Worm (Caenorhabditis elegans) whole organism, late embryonic: ENCODE data around the gene Y73B6BL.29.

Experiments
- F13H6.1 ChIP-seq: sonication (generic microtip); optimal IDR thresholded peaks from 2 replicates; lab custom pipeline; 2016; ENCODE audit warnings: missing genetic modification characterization, missing compliant biosample characterization
- K09A11.1 ChIP-seq: sonication (generic microtip); optimal IDR thresholded peaks from 2 replicates; lab custom pipeline; 2017; ENCODE audit warnings: antibody characterized with exemption, mild to moderate bottlenecking, missing genetic modification characterization, missing compliant biosample characterization; ENCODE audit not compliant: insufficient read depth
- T23F11.4 ChIP-seq: fragments of 200-800 bp; sonication (Bioruptor generic); optimal IDR thresholded peaks from 2 replicates; lab custom pipeline; 2018; ENCODE audit warnings: mild to moderate bottlenecking, missing genetic modification characterization, missing compliant biosample characterization
- Y22D7AL.16 ChIP-seq: sonication (generic microtip); optimal IDR thresholded peaks from 2 replicates; lab custom pipeline; 2016; ENCODE audit warnings: missing genetic modification characterization, missing compliant biosample characterization
- ahr-1 ChIP-seq: sonication (generic microtip); optimal IDR thresholded peaks from 2 replicates; lab custom pipeline; 2016; ENCODE audit warnings: missing genetic modification characterization, missing compliant biosample characterization
- ama-1 ChIP-seq: fragments of 150-350 bp; optimal IDR thresholded peaks from 2 replicates; lab custom pipeline; 2014
- ceh-2 ChIP-seq: sonication (generic microtip); optimal IDR thresholded peaks from 2 replicates; lab custom pipeline; 2016; ENCODE audit warnings: missing genotype, missing genetic modification characterization, missing compliant biosample characterization
- ceh-22 ChIP-seq: sonication (generic microtip); optimal IDR thresholded peaks from 2 replicates; lab custom pipeline; 2017; ENCODE audit warnings: missing biosample characterization, missing genetic modification characterization
- ceh-30 ChIP-seq: fragments of 150-350 bp; optimal IDR thresholded peaks from 2 replicates; lab custom pipeline; 2014; ENCODE audit warnings: missing biosample characterization, missing genetic modification characterization
- ceh-31 ChIP-seq: sonication (generic microtip); optimal IDR thresholded peaks from 2 replicates; lab custom pipeline; 2016; ENCODE audit warnings: missing genetic modification characterization, missing compliant biosample characterization
- ceh-6 ChIP-seq: fragments of 200-800 bp; sonication (Bioruptor generic); optimal IDR thresholded peaks from 2 replicates; lab custom pipeline; 2018; ENCODE audit warnings: mild to moderate bottlenecking, missing genetic modification characterization, missing compliant biosample characterization
- dmd-4 ChIP-seq: sonication (generic microtip); optimal IDR thresholded peaks from 2 replicates; lab custom pipeline; 2016; ENCODE audit warnings: borderline replicate concordance, missing genetic modification characterization, missing compliant biosample characterization
- dve-1 ChIP-seq: sonication (generic microtip); optimal IDR thresholded peaks from 2 replicates; lab custom pipeline; 2017; ENCODE audit warnings: antibody characterized with exemption, mild to moderate bottlenecking, missing genetic modification characterization, missing compliant biosample characterization
- elt-2 ChIP-seq: sonication (generic microtip); optimal IDR thresholded peaks from 2 replicates; lab custom pipeline; 2016; ENCODE audit warnings: missing genetic modification reagents, missing genetic modification characterization, missing compliant biosample characterization
- elt-4 ChIP-seq: sonication (generic microtip); optimal IDR thresholded peaks from 2 replicates; lab custom pipeline; 2016; ENCODE audit warnings: missing genetic modification characterization, missing compliant biosample characterization
- ets-4 ChIP-seq: sonication (generic microtip); optimal IDR thresholded peaks from 2 replicates; lab custom pipeline; 2016; ENCODE audit warnings: missing genetic modification characterization, missing compliant biosample characterization
- fax-1 ChIP-seq: sonication (generic microtip); optimal IDR thresholded peaks from 2 replicates; lab custom pipeline; 2016; ENCODE audit warnings: missing genotype, missing genetic modification characterization, missing compliant biosample characterization
- fkh-10 ChIP-seq: fragments of 150-350 bp; optimal IDR thresholded peaks from 2 replicates; lab custom pipeline; 2014; ENCODE audit warnings: missing biosample characterization, missing genetic modification reagents, missing genetic modification characterization
- fkh-6 ChIP-seq: sonication (generic microtip); optimal IDR thresholded peaks from 2 replicates; lab custom pipeline; 2016; ENCODE audit warnings: missing genetic modification characterization, missing compliant biosample characterization
- hlh-13 ChIP-seq: fragments of 200-800 bp; sonication (Bioruptor generic); optimal IDR thresholded peaks from 2 replicates; lab custom pipeline; 2018; ENCODE audit warnings: mild to moderate bottlenecking, missing genetic modification characterization, missing compliant biosample characterization
- hlh-15 ChIP-seq: sonication (generic microtip); optimal IDR thresholded peaks from 2 replicates; lab custom pipeline; 2016; ENCODE audit warnings: missing genetic modification characterization, missing compliant biosample characterization
- hlh-6 ChIP-seq: sonication (generic microtip); optimal IDR thresholded peaks from 2 replicates; lab custom pipeline; 2016; ENCODE audit warnings: missing genotype, missing genetic modification characterization, missing compliant biosample characterization
- mec-3 ChIP-seq: sonication (generic microtip); optimal IDR thresholded peaks from 2 replicates; lab custom pipeline; 2016; ENCODE audit warnings: borderline replicate concordance, missing genetic modification characterization, missing compliant biosample characterization
- nhr-232 ChIP-seq: sonication (generic microtip); optimal IDR thresholded peaks from 2 replicates; lab custom pipeline; 2016; ENCODE audit warnings: missing genetic modification characterization, missing compliant biosample characterization
- npax-4 ChIP-seq: sonication (generic microtip); optimal IDR thresholded peaks from 2 replicates; lab custom pipeline; 2016; ENCODE audit warnings: missing genetic modification characterization, missing compliant biosample characterization
- pag-3 ChIP-seq: sonication (generic microtip); optimal IDR thresholded peaks from 2 replicates; lab custom pipeline; 2016; ENCODE audit warnings: missing compliant biosample characterization, missing genetic modification characterization, borderline replicate concordance
- pat-9 ChIP-seq: fragments of 200-800 bp; sonication (Bioruptor generic); optimal IDR thresholded peaks from 2 replicates; lab custom pipeline; 2018; ENCODE audit warnings: mild to moderate bottlenecking, missing genetic modification characterization, moderate library complexity, missing compliant biosample characterization
- pax-1 ChIP-seq: fragments of 150-350 bp; optimal IDR thresholded peaks from 2 replicates; lab custom pipeline; 2014; ENCODE audit warnings: missing biosample characterization, missing genetic modification characterization
- rnt-1 ChIP-seq: sonication (generic microtip); optimal IDR thresholded peaks from 2 replicates; lab custom pipeline; 2016; ENCODE audit warnings: missing genetic modification characterization, missing compliant biosample characterization
- sdc-2 ChIP-seq: sonication (generic microtip); optimal IDR thresholded peaks from 2 replicates; lab custom pipeline; 2016; ENCODE audit warnings: missing genotype, missing genetic modification characterization, missing compliant biosample characterization
- unc-42 ChIP-seq: sonication (generic microtip); optimal IDR thresholded peaks from 2 replicates; lab custom pipeline; 2016; ENCODE audit warnings: missing genotype, missing genetic modification characterization, missing compliant biosample characterization
- zip-5 ChIP-seq: sonication (generic microtip); optimal IDR thresholded peaks from 2 replicates; lab custom pipeline; 2016; ENCODE audit warnings: missing genetic modification characterization, missing compliant biosample characterization
- ztf-16 ChIP-seq: sonication (generic microtip); optimal IDR thresholded peaks from 2 replicates; lab custom pipeline; 2017; ENCODE audit warnings: missing genetic modification characterization, missing compliant biosample characterization

Gene Y73B6BL.29

DNA sequence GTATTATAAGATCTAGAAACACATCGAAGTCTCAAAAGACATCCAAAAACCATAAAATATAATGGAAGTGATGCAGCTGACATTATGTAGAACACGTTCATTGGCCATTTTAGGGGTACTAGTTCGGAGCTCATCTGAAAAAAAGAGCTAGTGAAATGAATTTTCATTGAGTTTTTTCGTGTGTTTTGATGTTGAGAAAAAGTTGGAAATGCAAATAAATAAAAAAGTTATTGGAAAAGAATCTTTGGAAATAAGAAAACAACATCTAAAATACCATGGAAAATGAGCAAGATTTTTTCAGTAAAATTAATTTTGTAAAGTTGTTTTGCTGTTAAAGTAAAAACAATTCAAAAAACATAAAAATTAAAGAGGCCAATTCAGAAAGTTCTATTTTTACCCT lies 31.0 kb upstream of the Y73B6BL.29 start, which contains the start of gene srv-24:
srv-24 (minus strand) TSS at position 101 of the 400 bp plus-strand sequence.
- TF ChIP-seq npax-4 (tag; lab: Kevin White, UChicago), result no peak
- TF ChIP-seq ceh-6 (GFP tag; lab: Kevin White, UChicago), result no peak
- TF ChIP-seq ets-4, result no peak
- TF ChIP-seq ahr-1, result no peak
- TF ChIP-seq K09A11.1, result no peak
- no peak for TF ChIP-seq Y22D7AL.16 (tag; lab: Kevin White, UChicago)
- no peak for TF ChIP-seq ztf-16 (tag; lab: Kevin White, UChicago)
- no peak for TF ChIP-seq ceh-22 (tag; lab: Kevin White, UChicago)

DNA sequence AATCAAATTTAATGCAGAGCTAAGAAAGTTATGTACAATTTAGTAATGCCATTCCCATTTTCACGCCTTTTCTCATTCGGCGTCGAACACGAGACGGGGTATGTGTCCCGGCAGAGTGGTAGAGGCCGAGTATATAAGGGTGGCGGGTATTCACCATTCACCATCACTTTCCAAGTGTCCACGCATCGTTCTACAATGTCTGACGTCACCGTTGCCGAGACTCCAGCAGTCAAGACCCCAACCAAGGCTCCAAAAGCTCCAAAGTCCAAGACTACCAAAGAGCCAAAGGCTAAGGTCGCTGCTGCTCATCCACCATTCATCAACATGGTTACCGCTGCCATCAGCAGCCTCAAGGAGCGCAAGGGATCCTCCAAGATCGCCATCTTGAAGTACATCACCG lies 27.6 kb upstream of the Y73B6BL.29 start, which contains the start of gene hil-2:
hil-2 (plus strand) TSS at position 160 of the 400 bp plus-strand sequence.
- TF ChIP-seq hlh-15 (tag; lab: Kevin White, UChicago), result no peak
- TF ChIP-seq ama-1, result peak; percentile 34
- TF ChIP-seq hlh-13 (GFP tag; lab: Kevin White, UChicago), result no peak
- peak; percentile 26 for TF ChIP-seq elt-2 (tag; lab: Kevin White, UChicago)
- no peak for TF ChIP-seq ztf-16 (tag; lab: Kevin White, UChicago)
- no peak for TF ChIP-seq F13H6.1 (tag; lab: Kevin White, UChicago)
- peak; percentile 53 for TF ChIP-seq ceh-31 (tag; lab: Kevin White, UChicago)
- no peak for TF ChIP-seq fkh-6

DNA sequence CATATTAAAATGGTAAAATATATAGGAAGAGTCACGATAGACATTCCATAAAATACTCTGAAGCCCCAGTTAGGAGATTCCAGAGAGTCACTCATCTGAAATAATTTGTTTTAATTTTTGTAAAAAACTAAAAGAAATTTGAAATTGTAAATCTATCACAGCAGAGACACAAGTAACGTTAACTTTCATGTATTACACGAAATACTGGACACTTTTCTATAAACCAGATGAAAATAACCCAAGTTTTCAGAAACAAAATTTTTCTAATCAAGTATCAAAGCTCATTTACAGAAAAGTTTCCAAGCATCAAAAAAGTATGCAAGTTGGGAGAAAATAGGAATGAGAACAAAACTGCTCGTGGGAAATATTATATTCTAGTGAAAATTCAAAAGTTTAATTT lies 23.5 kb upstream of the Y73B6BL.29 start, which contains the start of gene srv-27:
srv-27 (minus strand) TSS at position 101 of the 400 bp plus-strand sequence.
- TF ChIP-seq ets-4, result no peak
- TF ChIP-seq unc-42 (tag; lab: Kevin White, UChicago), result no peak
- no peak for TF ChIP-seq pax-1 (tag; lab: Kevin White, UChicago)
- TF ChIP-seq zip-5, result no peak
- TF ChIP-seq fkh-10, result no peak
- no peak for TF ChIP-seq pat-9 (tag; lab: Kevin White, UChicago)
- no peak for TF ChIP-seq pag-3
- no peak for TF ChIP-seq nhr-232 (tag; lab: Kevin White, UChicago)
- TF ChIP-seq, all 69 proteins: peak for 0

DNA sequence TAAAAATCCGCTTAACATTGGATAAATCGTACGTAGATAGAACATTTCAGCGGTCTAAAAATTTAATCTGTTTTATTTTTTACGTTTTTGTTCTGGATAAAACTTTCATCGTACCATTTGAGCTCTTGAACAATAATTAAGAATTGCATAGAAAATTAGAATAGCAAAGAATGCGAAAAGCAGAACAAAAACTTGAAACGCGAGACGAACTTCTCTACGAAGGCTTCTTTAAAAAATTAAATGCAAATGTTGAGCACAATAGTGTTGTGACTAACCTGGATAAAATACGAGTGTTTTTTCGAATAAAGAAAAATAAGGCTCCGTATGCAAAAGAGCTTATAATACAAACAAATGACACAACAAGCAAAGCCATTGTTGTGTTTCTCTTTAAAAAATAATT lies 22.2 kb upstream of the Y73B6BL.29 start:
- no peak for TF ChIP-seq dmd-4

DNA sequence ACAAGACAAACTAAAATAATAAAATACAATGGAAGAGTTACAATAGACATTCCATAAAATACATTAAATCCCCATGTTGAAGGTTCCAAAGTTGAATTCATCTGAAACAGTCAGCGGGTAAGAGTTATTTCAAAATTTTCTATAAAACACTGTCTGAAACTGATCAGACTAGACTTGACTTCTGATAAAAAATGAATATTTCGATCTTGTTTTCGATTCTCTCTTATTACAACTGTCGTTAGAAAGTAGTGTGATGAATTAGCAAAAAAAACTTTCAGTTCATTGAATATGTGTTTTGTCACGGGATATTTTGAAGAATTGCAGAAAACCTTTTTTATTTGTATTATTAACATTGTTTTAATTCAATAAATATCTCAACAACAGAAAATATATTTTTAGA lies 20.0 kb upstream of the Y73B6BL.29 start, which contains the start of gene srv-26:
srv-26 (minus strand) TSS at position 101 of the 400 bp plus-strand sequence.
- TF ChIP-seq ceh-2 (tag; lab: Kevin White, UChicago) (no peak), elt-4 (tag; lab: Kevin White, UChicago) (no peak)

DNA sequence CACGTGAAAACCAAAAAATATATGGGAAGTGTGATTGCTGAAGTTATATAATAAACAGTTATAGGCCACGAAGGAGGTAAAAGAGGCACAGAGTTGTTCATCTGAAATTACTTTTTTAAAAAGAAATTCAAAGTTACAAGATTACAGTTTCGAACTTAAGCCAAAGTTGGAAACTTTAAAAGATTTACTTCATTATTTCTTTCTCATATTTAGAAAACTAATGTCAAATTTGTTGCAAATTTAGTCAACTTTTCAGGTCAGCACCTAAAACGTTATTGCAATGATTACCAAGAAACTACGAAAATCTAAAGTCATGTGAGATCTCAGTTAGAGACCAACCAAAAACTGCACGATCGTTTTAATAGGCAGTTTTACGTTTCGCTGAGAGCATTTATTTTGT lies 18.1 kb upstream of the Y73B6BL.29 start, which contains the start of gene srv-25:
srv-25 (minus strand) TSS at position 101 of the 400 bp plus-strand sequence.
- TF ChIP-seq T23F11.4 (GFP tag; lab: Kevin White, UChicago) (no peak), ahr-1 (no peak), ceh-22 (tag; lab: Kevin White, UChicago) (no peak), ceh-30 (no peak), sdc-2 (tag; lab: Kevin White, UChicago) (no peak), fax-1 (tag; lab: Kevin White, UChicago) (no peak), hlh-6 (tag; lab: Kevin White, UChicago) (no peak), ceh-6 (GFP tag; lab: Kevin White, UChicago) (no peak), F13H6.1 (tag; lab: Kevin White, UChicago) (no peak), K09A11.1 (no peak), rnt-1 (no peak), ceh-31 (tag; lab: Kevin White, UChicago) (no peak), mec-3 (tag; lab: Kevin White, UChicago) (no peak), dve-1 (no peak)
